Fruit fly (Drosophila melanogaster) whole organism, prepupa: Measurements from ENCODE around the gene Alg7.

Source experiments
- CG1621 ChIP-seq: fragments of 200-800 bp; sonication (Bioruptor generic); optimal IDR thresholded peaks from 3 replicates; lab custom pipeline; 2018; ENCODE audit warnings: missing biosample characterization, mild to moderate bottlenecking, missing genetic modification characterization
- CG16779 ChIP-seq: fragments of 200-800 bp; sonication (Bioruptor generic); optimal IDR thresholded peaks from 3 replicates; lab custom pipeline; 2017; ENCODE audit warnings: missing biosample characterization, mild to moderate bottlenecking, missing genetic modification characterization
- CG4318 ChIP-seq: fragments of 200-800 bp; sonication (Bioruptor generic); optimal IDR thresholded peaks from 3 replicates; lab custom pipeline; 2017; ENCODE audit warnings: missing biosample characterization, mild to moderate bottlenecking, missing genetic modification characterization
- Ets96B ChIP-seq: fragments of 200-800 bp; optimal IDR thresholded peaks from 2 replicates; lab custom pipeline; 2019; ENCODE audit warnings: missing biosample characterization, mild to moderate bottlenecking, missing genetic modification characterization, moderate library complexity
- Hr38 ChIP-seq: sonication (Bioruptor generic); optimal IDR thresholded peaks from 2 replicates; lab custom pipeline; 2016; ENCODE audit warnings: missing biosample characterization, missing genetic modification characterization
- Sox14 ChIP-seq: fragments of 200-800 bp; sonication (Bioruptor generic); optimal IDR thresholded peaks from 3 replicates; lab custom pipeline; 2016; ENCODE audit warnings: missing biosample characterization, missing genetic modification characterization
- salr ChIP-seq, 2 experiments: fragments of 200-800 bp; sonication (Bioruptor generic); optimal IDR thresholded peaks; 3 replicates each; lab custom pipeline; 2016 to 2018; ENCODE audit warnings: missing biosample characterization in 2 of 2, missing genetic modification characterization in 2 of 2, mild to moderate bottlenecking in 1 of 2
- vri ChIP-seq: fragments of 200-800 bp; sonication (Bioruptor generic); optimal IDR thresholded peaks from 3 replicates; lab custom pipeline; 2016; ENCODE audit warnings: missing biosample characterization, mild to moderate bottlenecking, missing genetic modification characterization

- TF ChIP-seq Ets96B (tag; lab: Kevin White, UChicago) (no peak), CG16779 (tag; lab: Kevin White, UChicago) (no peak), vri (no peak), CG4318 (GFP tag; lab: Kevin White, UChicago) (no peak), salr (GFP tag; optimal IDR thresholded peaks at IDR 0.05; lab: Kevin White, UChicago) (no peak), CG1621 (tag; lab: Kevin White, UChicago) (no peak), Hr38 (GFP tag; lab: Kevin White, UChicago) (no peak), Sox14 (GFP tag; lab: Kevin White, UChicago) (no peak)
Observed at dm6 chr2L:13135929-13136328, 43.1 kb upstream of the Alg7 start.
